Fruit fly (Drosophila melanogaster) whole organism: ENCODE measurements around the gene CG32639.

Experiments used
- CG8478 ChIP-seq: fragments of >200 bp; optimal IDR thresholded peaks from 2 replicates; lab custom pipeline; 2018; ENCODE audit warnings: inconsistent platforms
- Dll ChIP-seq: fragments of >200 bp; optimal IDR thresholded peaks from 2 replicates; lab custom pipeline; 2017
- pan ChIP-seq: fragments of >200 bp; optimal IDR thresholded peaks from 2 replicates; lab custom pipeline; 2017
- psq ChIP-seq: fragments of >200 bp; optimal IDR thresholded peaks from 2 replicates; lab custom pipeline; 2017
- usp ChIP-seq: fragments of >200 bp; optimal IDR thresholded peaks from 2 replicates; lab custom pipeline; 2017; ENCODE audit warnings: missing biosample characterization, missing genetic modification characterization, mixed read lengths

DNA sequence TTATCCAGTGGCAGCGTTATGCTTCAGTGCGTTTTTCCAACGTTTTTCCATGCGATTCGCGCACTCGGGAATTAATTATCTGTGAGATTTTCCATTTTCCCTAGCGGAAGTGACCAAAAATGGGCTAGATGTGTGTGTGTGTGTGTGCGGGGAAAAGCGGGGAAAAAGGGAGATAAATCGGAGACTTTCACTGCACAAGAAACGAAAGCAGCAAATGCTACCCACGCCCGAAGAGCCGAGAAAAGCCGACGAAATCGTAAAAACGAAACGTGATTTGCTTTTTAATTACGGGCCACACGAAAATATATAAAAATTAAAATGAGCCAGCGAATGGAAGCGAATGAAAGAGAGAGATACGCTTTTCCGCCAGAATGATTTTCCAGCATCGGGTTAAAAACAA, 11.4 kb upstream of the CG32639 start:
- TF ChIP-seq usp = no peak
- no peak for TF ChIP-seq pan
- TF ChIP-seq Dll (lab: Kevin White, UChicago) = no peak
- no peak for TF ChIP-seq CG8478 (lab: Kevin White, UChicago)
- no peak for TF ChIP-seq psq (lab: Kevin White, UChicago)
